Worm (Caenorhabditis elegans) whole organism, L2 larva: ENCODE data around the gene hcp-2.

Experiments used
- aly-2 ChIP-seq: fragments of 150-350 bp; optimal IDR thresholded peaks from 2 replicates; lab custom pipeline; 2014; ENCODE audit warnings: missing biosample characterization, missing genetic modification characterization
- ceh-82 ChIP-seq: fragments of 150-350 bp; optimal IDR thresholded peaks from 2 replicates; lab custom pipeline; 2014; ENCODE audit warnings: missing biosample characterization, missing genetic modification characterization
- dmd-4 ChIP-seq: sonication (generic microtip); optimal IDR thresholded peaks from 2 replicates; lab custom pipeline; 2017; ENCODE audit warnings: missing biosample characterization, missing genetic modification characterization
- fos-1 ChIP-seq: fragments of 150-350 bp; optimal IDR thresholded peaks from 2 replicates; lab custom pipeline; 2014; ENCODE audit warnings: missing biosample characterization, missing genetic modification characterization
- lin-13 ChIP-seq: fragments of 150-350 bp; optimal IDR thresholded peaks from 2 replicates; lab custom pipeline; 2014; ENCODE audit warnings: missing biosample characterization, missing genetic modification reagents, missing genetic modification characterization
- lin-39 ChIP-seq: fragments of 150-350 bp; optimal IDR thresholded peaks from 2 replicates; lab custom pipeline; 2014; ENCODE audit warnings: missing biosample characterization, missing genetic modification reagents, missing genetic modification characterization
- nhr-11 ChIP-seq: fragments of 150-350 bp; optimal IDR thresholded peaks from 2 replicates; lab custom pipeline; 2014; ENCODE audit warnings: missing biosample characterization, missing genetic modification characterization
- nhr-237 ChIP-seq: fragments of 150-350 bp; optimal IDR thresholded peaks from 2 replicates; lab custom pipeline; 2014; ENCODE audit warnings: missing biosample characterization, missing genetic modification characterization

DNA sequence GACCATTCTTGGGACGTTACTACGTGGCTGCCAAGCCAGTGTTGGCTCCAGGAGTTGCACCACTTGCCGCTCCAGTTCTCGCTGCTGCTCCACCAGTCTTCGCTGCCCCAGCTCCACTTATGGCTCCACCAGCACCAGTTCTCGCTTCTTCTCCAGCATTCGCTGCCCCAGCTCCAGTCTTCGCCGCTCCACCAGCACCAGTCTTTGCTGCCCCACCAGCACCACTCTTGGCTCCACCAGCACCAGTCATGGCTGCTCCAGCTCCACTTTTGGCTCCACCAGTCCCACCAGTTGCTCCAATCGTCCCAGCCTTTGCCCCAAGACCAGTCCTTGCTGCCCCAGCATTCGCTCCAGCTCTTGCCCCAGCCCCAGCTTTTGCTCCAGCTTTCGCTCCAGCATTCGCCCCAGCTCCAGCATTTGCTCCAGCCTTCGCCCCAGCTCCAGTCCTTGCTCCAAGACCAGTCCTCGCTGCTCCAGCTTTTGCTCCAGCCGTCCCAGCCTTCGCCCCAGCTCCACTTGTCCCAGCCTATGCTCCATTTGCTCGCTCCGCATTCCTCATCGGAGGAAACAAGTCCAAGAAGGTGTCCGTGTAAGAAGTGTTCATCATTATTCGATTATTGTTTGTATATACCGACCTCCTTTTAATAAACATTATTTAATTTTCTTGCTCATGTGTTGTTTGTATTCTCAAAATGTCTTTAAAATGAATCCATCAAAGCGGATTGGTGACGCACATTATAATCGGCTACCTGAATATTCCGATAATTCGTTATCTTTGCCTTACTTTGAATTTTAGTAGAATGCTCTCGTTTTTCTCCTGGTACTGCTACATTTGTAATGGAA is 19.8 kb upstream of the hcp-2 start, which contains the start of gene T06E4.7:
- TF ChIP-seq nhr-237 (tag; lab: Kevin White, UChicago) (no peak), aly-2 (tag; lab: Kevin White, UChicago) (no peak), ceh-82 (tag; lab: Kevin White, UChicago) (no peak), dmd-4 (tag; lab: Kevin White, UChicago) (no peak), nhr-11 (tag; lab: Kevin White, UChicago) (no peak), fos-1 (tag; lab: Kevin White, UChicago) (no peak), lin-13 (no peak), lin-39 (tag; lab: Kevin White, UChicago) (no peak)
